Fruit fly (Drosophila melanogaster) whole organism, embryonic: ENCODE results near the gene CG5861.
A peak's percentile ranks its signal among the peaks of the same experiment; 100 is the strongest.

Experiments
- Atf6 ChIP-seq: fragments of 200-800 bp; sonication (Bioruptor generic); IDR thresholded peaks from 2 replicates; pipeline ENCODE4 v1.3.6; 2022; ENCODE audit warnings: missing biosample characterization, missing genetic modification characterization
- CG10321 ChIP-seq: fragments of 200-800 bp; sonication (Bioruptor generic); IDR thresholded peaks from 2 replicates; pipeline ENCODE4 v1.3.6; 2022; ENCODE audit warnings: missing biosample characterization, missing genetic modification characterization
- CG11093 ChIP-seq: fragments of 200-800 bp; sonication (Bioruptor generic); IDR thresholded peaks from 3 replicates; pipeline ENCODE4 v1.3.6; 2022; ENCODE audit warnings: missing biosample characterization, missing genetic modification characterization
- CG12219 ChIP-seq: fragments of 200-800 bp; sonication (Bioruptor generic); optimal IDR thresholded peaks from 3 replicates; lab custom pipeline; 2018; ENCODE audit warnings: missing biosample characterization, mild to moderate bottlenecking, missing genetic modification characterization
- CG1233 ChIP-seq: fragments of 200-800 bp; sonication (Bioruptor generic); optimal IDR thresholded peaks from 4 replicates; lab custom pipeline; 2018; ENCODE audit warnings: missing biosample characterization, mild to moderate bottlenecking, missing genetic modification characterization
- CG12391 ChIP-seq: fragments of 200-800 bp; sonication (Bioruptor generic); optimal IDR thresholded peaks from 3 replicates; lab custom pipeline; 2018; ENCODE audit warnings: missing biosample characterization, mild to moderate bottlenecking, missing genetic modification characterization, moderate library complexity
- CG12744 ChIP-seq: fragments of 200-800 bp; sonication (Bioruptor generic); optimal IDR thresholded peaks from 2 replicates; lab custom pipeline; 2016; ENCODE audit warnings: missing biosample characterization, missing genetic modification characterization
- CG12769 ChIP-seq: fragments of 200-800 bp; sonication (Bioruptor generic); optimal IDR thresholded peaks from 2 replicates; lab custom pipeline; 2019; ENCODE audit warnings: missing biosample characterization, mild to moderate bottlenecking, missing genetic modification characterization, moderate library complexity
- CG13894 ChIP-seq: fragments of 200-800 bp; sonication (Bioruptor generic); optimal IDR thresholded peaks from 3 replicates; lab custom pipeline; 2018; ENCODE audit warnings: missing biosample characterization, mild to moderate bottlenecking, missing genetic modification characterization, moderate library complexity
- CG1602 ChIP-seq: fragments of 200-800 bp; sonication (Bioruptor generic); optimal IDR thresholded peaks from 3 replicates; lab custom pipeline; 2016; ENCODE audit warnings: missing biosample characterization, missing genetic modification characterization
- CG1603 ChIP-seq: fragments of 200-800 bp; sonication (Bioruptor generic); optimal IDR thresholded peaks from 2 replicates; lab custom pipeline; 2019; ENCODE audit warnings: missing biosample characterization, mild to moderate bottlenecking, missing genetic modification characterization, moderate library complexity
- CG16863 ChIP-seq: fragments of 200-800 bp; sonication (Bioruptor generic); optimal IDR thresholded peaks from 3 replicates; lab custom pipeline; 2016; ENCODE audit warnings: missing biosample characterization, missing genetic modification characterization
- CG17328 ChIP-seq: fragments of 200-800 bp; sonication (Bioruptor generic); IDR thresholded peaks from 2 replicates; pipeline ENCODE4 v1.3.6; 2022; ENCODE audit warnings: missing biosample characterization, missing genetic modification characterization
- CG17361 ChIP-seq: fragments of 200-800 bp; sonication (Bioruptor generic); IDR thresholded peaks from 3 replicates; pipeline ENCODE4 v1.3.6; 2022; ENCODE audit warnings: missing biosample characterization, missing genetic modification characterization
- CG2129 ChIP-seq: fragments of 200-800 bp; sonication (Bioruptor generic); IDR thresholded peaks from 2 replicates; pipeline ENCODE4 v1.3.6; 2022; ENCODE audit warnings: missing biosample characterization, missing genetic modification characterization; ENCODE audit not compliant: partially characterized antibody
- CG32772 ChIP-seq: fragments of 200-800 bp; sonication (Bioruptor generic); IDR thresholded peaks from 2 replicates; pipeline ENCODE4 v1.3.6; 2022; ENCODE audit warnings: missing biosample characterization, missing genetic modification characterization
- CG34224 ChIP-seq: fragments of 200-800 bp; sonication (Bioruptor generic); IDR thresholded peaks from 3 replicates; pipeline ENCODE4 v1.3.6; 2022; ENCODE audit warnings: missing biosample characterization, missing genetic modification characterization; ENCODE audit not compliant: partially characterized antibody
- CG6654 ChIP-seq: fragments of 200-800 bp; sonication (Bioruptor generic); optimal IDR thresholded peaks from 2 replicates; lab custom pipeline; 2017; ENCODE audit warnings: missing biosample characterization, mild to moderate bottlenecking, missing genetic modification characterization
- CG7556 ChIP-seq: fragments of 200-800 bp; sonication (Bioruptor generic); optimal IDR thresholded peaks from 2 replicates; lab custom pipeline; 2017; ENCODE audit warnings: missing biosample characterization, mild to moderate bottlenecking, missing genetic modification characterization
- CG8281 ChIP-seq: fragments of 200-800 bp; sonication (Bioruptor generic); optimal IDR thresholded peaks from 2 replicates; lab custom pipeline; 2018; ENCODE audit warnings: missing biosample characterization, mild to moderate bottlenecking, missing genetic modification characterization, moderate library complexity
- CG8290 ChIP-seq, 3 experiments: fragments of 200-800 bp; sonication (Bioruptor generic); optimal IDR thresholded peaks; 2 replicates each; lab custom pipeline; 2016 to 2019; ENCODE audit warnings: missing biosample characterization in 3 of 3, missing genetic modification characterization in 3 of 3, mild to moderate bottlenecking in 2 of 3, moderate library complexity in 1 of 3
- CG8388 ChIP-seq: fragments of 200-800 bp; sonication (Bioruptor generic); optimal IDR thresholded peaks from 2 replicates; lab custom pipeline; 2019; ENCODE audit warnings: missing biosample characterization, mild to moderate bottlenecking, missing genetic modification characterization, moderate library complexity
- CG9215 ChIP-seq: fragments of 200-800 bp; sonication (Bioruptor generic); IDR thresholded peaks from 2 replicates; pipeline ENCODE4 v1.3.6; 2022; ENCODE audit warnings: missing biosample characterization, missing genetic modification characterization
- Fer1 ChIP-seq: fragments of 200-800 bp; sonication (Bioruptor generic); optimal IDR thresholded peaks from 2 replicates; lab custom pipeline; 2017; ENCODE audit warnings: missing biosample characterization, mild to moderate bottlenecking, missing genetic modification characterization
- Fer2 ChIP-seq: fragments of 200-800 bp; sonication (Bioruptor generic); optimal IDR thresholded peaks from 2 replicates; lab custom pipeline; 2018; ENCODE audit warnings: missing biosample characterization, mild to moderate bottlenecking, missing genetic modification characterization, moderate library complexity
- Hr3 ChIP-seq: fragments of 200-800 bp; sonication (Bioruptor generic); optimal IDR thresholded peaks from 3 replicates; lab custom pipeline; 2016; ENCODE audit warnings: missing biosample characterization, missing genetic modification characterization
- Mes4 ChIP-seq: fragments of 200-800 bp; sonication (Bioruptor generic); optimal IDR thresholded peaks from 2 replicates; lab custom pipeline; 2016; ENCODE audit warnings: missing biosample characterization, missing genetic modification characterization
- Poxn ChIP-seq: fragments of 200-800 bp; sonication (Bioruptor generic); IDR thresholded peaks from 2 replicates; pipeline ENCODE4 v1.3.6; 2022; ENCODE audit warnings: missing biosample characterization, missing genetic modification characterization
- Xrp1 ChIP-seq: fragments of 200-800 bp; sonication (Bioruptor generic); IDR thresholded peaks from 2 replicates; pipeline ENCODE4 v1.3.6; 2022; ENCODE audit warnings: missing biosample characterization, missing genetic modification characterization
- ap ChIP-seq: fragments of 200-800 bp; sonication (Bioruptor generic); IDR thresholded peaks from 2 replicates; pipeline ENCODE4 v1.3.6; 2022; ENCODE audit warnings: missing biosample characterization, missing genetic modification characterization
- croc ChIP-seq: fragments of 200-800 bp; sonication (Bioruptor generic); conservative IDR thresholded peaks from 3 replicates; pipeline ENCODE4 v1.3.6; 2022; ENCODE audit warnings: missing biosample characterization, missing genetic modification characterization
- en ChIP-seq: fragments of 200-800 bp; sonication (Bioruptor generic); optimal IDR thresholded peaks from 2 replicates; lab custom pipeline; 2016; ENCODE audit warnings: missing biosample characterization, missing genetic modification characterization
- eve ChIP-seq, 2 experiments: fragments of >200 bp; optimal IDR thresholded peaks; 2 replicates each; lab custom pipeline; 2017; ENCODE audit warnings: missing biosample characterization in 2 of 2, missing genetic modification characterization in 2 of 2
- exex ChIP-seq: fragments of 200-800 bp; sonication (Bioruptor generic); optimal IDR thresholded peaks from 4 replicates; lab custom pipeline; 2018; ENCODE audit warnings: missing biosample characterization, mild to moderate bottlenecking, missing genetic modification characterization, moderate library complexity
- nau ChIP-seq: fragments of 200-800 bp; sonication (Bioruptor generic); optimal IDR thresholded peaks from 3 replicates; lab custom pipeline; 2017; ENCODE audit warnings: missing biosample characterization, mild to moderate bottlenecking, missing genetic modification characterization, missing genetic modification reagents
- odd ChIP-seq: fragments of 200-800 bp; sonication (Bioruptor generic); optimal IDR thresholded peaks from 2 replicates; lab custom pipeline; 2017; ENCODE audit warnings: missing biosample characterization, mild to moderate bottlenecking, missing genetic modification characterization
- onecut ChIP-seq: fragments of 200-800 bp; sonication (Bioruptor generic); IDR thresholded peaks from 2 replicates; pipeline ENCODE4 v1.3.6; 2022; ENCODE audit warnings: missing biosample characterization, missing genetic modification characterization
- otp ChIP-seq: fragments of 200-800 bp; sonication (Bioruptor generic); IDR thresholded peaks from 3 replicates; pipeline ENCODE4, ENCODE4 v1.3.6; 2022; ENCODE audit warnings: missing biosample characterization, missing genetic modification characterization
- p53 ChIP-seq: fragments of 200-800 bp; sonication (Bioruptor generic); optimal IDR thresholded peaks from 2 replicates; lab custom pipeline; 2016; ENCODE audit warnings: missing biosample characterization, missing genetic modification characterization
- sd ChIP-seq: fragments of 200-800 bp; sonication (Bioruptor generic); optimal IDR thresholded peaks from 3 replicates; lab custom pipeline; 2018; ENCODE audit warnings: missing biosample characterization, mild to moderate bottlenecking, missing genetic modification characterization, moderate library complexity
- sens ChIP-seq: fragments of 200-800 bp; sonication (Bioruptor generic); peaks from one replicate; lab custom pipeline; 2016; ENCODE audit warnings: missing biosample characterization, missing genetic modification characterization
- slbo ChIP-seq: fragments of 200-800 bp; sonication (Bioruptor generic); IDR thresholded peaks from 2 replicates; pipeline ENCODE4 v1.3.6; 2022; ENCODE audit warnings: missing biosample characterization, missing genetic modification characterization
- slou ChIP-seq: fragments of 200-800 bp; sonication (Bioruptor generic); optimal IDR thresholded peaks from 3 replicates; lab custom pipeline; 2016; ENCODE audit warnings: missing biosample characterization, missing genetic modification characterization
- sna ChIP-seq: fragments of 200-800 bp; sonication (Bioruptor generic); IDR thresholded peaks from 2 replicates; pipeline ENCODE4 v1.3.6; 2022; ENCODE audit warnings: missing biosample characterization, missing genetic modification characterization; ENCODE audit not compliant: partially characterized antibody
- stc ChIP-seq: fragments of 200-800 bp; sonication (Bioruptor generic); IDR thresholded peaks from 2 replicates; pipeline ENCODE4 v1.3.6; 2022; ENCODE audit warnings: missing biosample characterization, missing genetic modification characterization
- tll ChIP-seq, 2 experiments: fragments of 200-800 bp in 1 of 2; fragments of >200 bp in 1 of 2; sonication (Bioruptor generic) in 1 of 2; optimal IDR thresholded peaks; 2 replicates each; lab custom pipeline; 2017 to 2019; ENCODE audit warnings: missing biosample characterization in 2 of 2, missing genetic modification characterization in 2 of 2, mild to moderate bottlenecking in 1 of 2, moderate library complexity in 1 of 2
- zen2 ChIP-seq: fragments of 200-800 bp; sonication (Bioruptor generic); IDR thresholded peaks from 3 replicates; pipeline ENCODE4 v1.3.6; 2022; ENCODE audit warnings: missing biosample characterization, missing genetic modification characterization; ENCODE audit not compliant: partially characterized antibody
- zf30C ChIP-seq: fragments of 200-800 bp; sonication (Bioruptor generic); optimal IDR thresholded peaks from 3 replicates; lab custom pipeline; 2018; ENCODE audit warnings: missing biosample characterization, mild to moderate bottlenecking, missing genetic modification characterization

Gene CG5861

dm6 chr2L:16299466-16300311, 7.4 kb downstream of the CG5861 start, which contains the start of the genes heix and CG17328 (continued):
- peak; percentile 75 for TF ChIP-seq slou (GFP tag; lab: Kevin White, UChicago)
- peak; percentile 89 for TF ChIP-seq slbo (GFP tag; lab: Robert Waterston, UW)
- no peak for TF ChIP-seq p53 (GFP tag; lab: Kevin White, UChicago)
- peak; percentile 72 for TF ChIP-seq CG7556 (GFP tag; lab: Kevin White, UChicago)
- TF ChIP-seq CG12744 (GFP tag; lab: Kevin White, UChicago) = peak; percentile 35
- TF ChIP-seq Fer1 (GFP tag; lab: Kevin White, UChicago) = peak; percentile 55
- TF ChIP-seq CG6654 (GFP tag; lab: Kevin White, UChicago) = no peak
- TF ChIP-seq CG9215 = peak; percentile 72
- peak; percentile 69 for TF ChIP-seq CG1233 (GFP tag; lab: Kevin White, UChicago)
- TF ChIP-seq sna (GFP tag; lab: Robert Waterston, UW) = no peak
- TF ChIP-seq Xrp1 (GFP tag; lab: Robert Waterston, UW) = peak; percentile 47; the same call in 1 of the 2 replicates
- 0 out of 3 replicates have a peak, but pooled peaks have one; percentile 12 for TF ChIP-seq CG34224 (GFP tag; lab: Robert Waterston, UW)
- TF ChIP-seq CG12769 (tag; lab: Kevin White, UChicago) = peak; percentile 96
- TF ChIP-seq CG13894 (tag; lab: Kevin White, UChicago) = peak; percentile 32
- peak; percentile 94 for TF ChIP-seq sens (GFP tag; lab: Kevin White, UChicago)
- no peak for TF ChIP-seq CG2129 (GFP tag; lab: Robert Waterston, UW)
- TF ChIP-seq croc = peak; percentile 29; the same call in 1 of the 3 replicates
- no peak for TF ChIP-seq exex (tag; lab: Kevin White, UChicago)
- TF ChIP-seq Poxn (GFP tag; lab: Robert Waterston, UW) = peak; percentile 39; the same call in 1 of the 2 replicates
- no peak for TF ChIP-seq en
- peak; percentile 81 for TF ChIP-seq CG32772 (GFP tag; lab: Robert Waterston, UW)
- TF ChIP-seq zf30C (GFP tag; lab: Kevin White, UChicago) = no peak
- no peak for TF ChIP-seq Mes4
- TF ChIP-seq zen2 = no peak
- TF ChIP-seq nau (GFP tag; lab: Kevin White, UChicago) = no peak
- peak; percentile 43 for TF ChIP-seq CG8388 (GFP tag; lab: Kevin White, UChicago)
- TF ChIP-seq CG1603 (tag; lab: Kevin White, UChicago) = peak; percentile 63
- peak; percentile 62 for TF ChIP-seq stc (GFP tag; lab: Robert Waterston, UW)
- peak; percentile 85 for TF ChIP-seq CG17328 (GFP tag; lab: Robert Waterston, UW)
- TF ChIP-seq ap = no peak
- TF ChIP-seq CG17361 (GFP tag; lab: Robert Waterston, UW) = peak; percentile 88
- peak; percentile 6 for TF ChIP-seq sd (tag; lab: Kevin White, UChicago)
- TF ChIP-seq Fer2 (tag; lab: Kevin White, UChicago) = peak; percentile 75
- TF ChIP-seq CG12219 (GFP tag; lab: Kevin White, UChicago) = peak; percentile 44
- no peak; the same call in 1 of the 3 replicates for TF ChIP-seq otp (GFP tag; lab: Robert Waterston, UW)
- TF ChIP-seq CG11093 (GFP tag; lab: Robert Waterston, UW) = peak; percentile 61; the same call in 2 of the 3 replicates
- peak in 1 of 2 experiments; percentile 50 for TF ChIP-seq tll (GFP tag; optimal IDR thresholded peaks at IDR 0.05; lab: Kevin White, UChicago)
- TF ChIP-seq eve (GFP tag; optimal IDR thresholded peaks at IDR 0.05; lab: Kevin White, UChicago) = no peak
- peak; percentile 43; the same call in 1 of the 2 replicates for TF ChIP-seq Atf6 (GFP tag; lab: Robert Waterston, UW)
- TF ChIP-seq CG8290 (GFP tag; optimal IDR thresholded peaks at IDR 0.05; lab: Kevin White, UChicago) = peak; percentile 36
- TF ChIP-seq CG8290 (tag; optimal IDR thresholded peaks at IDR 0.05; lab: Kevin White, UChicago) = peak in 1 of 2 experiments; percentile 2
- TF ChIP-seq CG16863 = peak; percentile 49
- peak; percentile 8; the same call in 1 of the 2 replicates for TF ChIP-seq onecut (GFP tag; lab: Robert Waterston, UW)
- TF ChIP-seq CG1602 (GFP tag; lab: Kevin White, UChicago) = peak; percentile 64
- no peak for TF ChIP-seq CG10321 (GFP tag; lab: Robert Waterston, UW)
- peak; percentile 73 for TF ChIP-seq Hr3 (GFP tag; lab: Kevin White, UChicago)
- peak; percentile 82 for TF ChIP-seq CG12391 (tag; lab: Kevin White, UChicago)
- TF ChIP-seq odd (GFP tag; lab: Kevin White, UChicago) = peak; percentile 19
- TF ChIP-seq CG8281 (tag; lab: Kevin White, UChicago) = peak; percentile 39
